Worm (Caenorhabditis elegans) whole organism, L4 larva: ENCODE results near the gene T04C9.3.

Source experiments
- T26A8.4 ChIP-seq: fragments of 200-800 bp; sonication (Bioruptor generic); IDR thresholded peaks from 2 replicates; pipeline ENCODE4 v1.3.6; 2022; ENCODE audit warnings: missing genetic modification characterization, missing compliant biosample characterization
- Y48G9A.11 ChIP-seq: fragments of 200-800 bp; sonication (Bioruptor generic); IDR thresholded peaks from 2 replicates; pipeline ENCODE4 v1.3.6; 2022; ENCODE audit warnings: missing genetic modification reagents, missing genetic modification characterization, missing compliant biosample characterization
- Y5F2A.4 ChIP-seq: fragments of 200-800 bp; sonication (Bioruptor generic); optimal IDR thresholded peaks from 2 replicates; lab custom pipeline; 2018; ENCODE audit warnings: mild to moderate bottlenecking, missing genetic modification characterization, missing compliant biosample characterization
- ZK337.2 ChIP-seq: fragments of 200-800 bp; sonication (Bioruptor generic); IDR thresholded peaks from 2 replicates; pipeline ENCODE4 v1.3.6; 2022; ENCODE audit warnings: missing genetic modification reagents, missing genetic modification characterization, missing compliant biosample characterization
- ZK546.5 ChIP-seq, 2 experiments: sonication (generic microtip); optimal IDR thresholded peaks; 2 replicates each; lab custom pipeline; 2017; ENCODE audit warnings: missing biosample characterization in 2 of 2, missing genetic modification characterization in 2 of 2
- aha-1 ChIP-seq: fragments of 150-350 bp; peaks from one replicate; lab custom pipeline; 2014; ENCODE audit warnings: missing biosample characterization, missing genetic modification characterization
- arid-1 ChIP-seq: fragments of 200-800 bp; sonication (Bioruptor generic); conservative IDR thresholded peaks from 2 replicates; pipeline ENCODE4 v1.3.6; 2022; ENCODE audit warnings: missing genetic modification reagents, missing genetic modification characterization, missing compliant biosample characterization
- ceh-20 ChIP-seq: fragments of 200-800 bp; sonication (Bioruptor generic); IDR thresholded peaks from 2 replicates; pipeline ENCODE4 v1.3.6; 2022; ENCODE audit warnings: missing genetic modification reagents, missing genetic modification characterization, missing compliant biosample characterization
- ceh-82 ChIP-seq: sonication (generic microtip); optimal IDR thresholded peaks from 2 replicates; lab custom pipeline; 2017; ENCODE audit warnings: missing biosample characterization, missing genetic modification characterization
- ctbp-1 ChIP-seq: fragments of 200-800 bp; sonication (Bioruptor generic); IDR thresholded peaks from 2 replicates; pipeline ENCODE4 v1.3.6; 2022; ENCODE audit warnings: missing genetic modification reagents, missing genetic modification characterization, missing compliant biosample characterization
- daf-12 ChIP-seq: fragments of 150-350 bp; optimal IDR thresholded peaks from 2 replicates; lab custom pipeline; 2014; ENCODE audit warnings: missing biosample characterization, missing genetic modification reagents, missing genetic modification characterization
- daf-19 ChIP-seq: fragments of 200-800 bp; sonication (Bioruptor generic); conservative IDR thresholded peaks from 2 replicates; pipeline ENCODE4 v1.3.6; 2022; ENCODE audit warnings: missing genetic modification characterization, missing compliant biosample characterization
- daf-8 ChIP-seq: fragments of 200-800 bp; sonication (Bioruptor generic); IDR thresholded peaks from 2 replicates; pipeline ENCODE4 v1.3.6; 2022; ENCODE audit warnings: missing genetic modification characterization, missing compliant biosample characterization
- dmd-6 ChIP-seq: fragments of 200-800 bp; sonication (Bioruptor generic); IDR thresholded peaks from 2 replicates; pipeline ENCODE4 v1.3.6; 2022; ENCODE audit warnings: missing genetic modification reagents, missing genetic modification characterization, missing compliant biosample characterization
- duxl-1 ChIP-seq: sonication (generic microtip); optimal IDR thresholded peaks from 2 replicates; lab custom pipeline; 2016; ENCODE audit warnings: mild to moderate bottlenecking, missing genetic modification characterization, moderate library complexity, missing compliant biosample characterization; ENCODE audit not compliant: poor library complexity
- dve-1 ChIP-seq: sonication (generic microtip); optimal IDR thresholded peaks from 2 replicates; lab custom pipeline; 2017; ENCODE audit warnings: antibody characterized with exemption, mild to moderate bottlenecking, missing genetic modification characterization, missing compliant biosample characterization; ENCODE audit not compliant: insufficient read depth
- egl-43 ChIP-seq: fragments of 200-800 bp; sonication (Bioruptor generic); IDR thresholded peaks from 2 replicates; pipeline ENCODE4 v1.3.6; 2022; ENCODE audit warnings: missing genetic modification reagents, missing genetic modification characterization, missing compliant biosample characterization
- fkh-10 ChIP-seq: fragments of 150-350 bp; optimal IDR thresholded peaks from 2 replicates; lab custom pipeline; 2014; ENCODE audit warnings: missing biosample characterization, missing genetic modification reagents, missing genetic modification characterization
- hif-1 ChIP-seq, 2 experiments: sonication (generic microtip); optimal IDR thresholded peaks; 2 replicates each; lab custom pipeline; 2016 to 2017; ENCODE audit warnings: missing compliant biosample characterization in 2 of 2, missing genetic modification characterization in 2 of 2, missing genetic modification reagents in 2 of 2, missing genotype in 2 of 2, mild to moderate bottlenecking in 1 of 2
- hlh-11 ChIP-seq: fragments of 200-800 bp; sonication (Bioruptor generic); optimal IDR thresholded peaks from 2 replicates; lab custom pipeline; 2018; ENCODE audit warnings: mild to moderate bottlenecking, missing genetic modification characterization, missing compliant biosample characterization
- hlh-30 ChIP-seq: sonication (generic microtip); optimal IDR thresholded peaks from 2 replicates; lab custom pipeline; 2017; ENCODE audit warnings: antibody characterized with exemption, mild to moderate bottlenecking, missing genetic modification characterization, missing compliant biosample characterization; ENCODE audit not compliant: insufficient read depth
- hmg-1.1 ChIP-seq: fragments of 200-800 bp; sonication (Bioruptor generic); IDR thresholded peaks from 2 replicates; pipeline ENCODE4 v1.3.6; 2022; ENCODE audit warnings: missing genetic modification reagents, missing genetic modification characterization, missing compliant biosample characterization
- lin-15B ChIP-seq: fragments of 150-350 bp; sonication (generic microtip); optimal IDR thresholded peaks from 3 replicates; lab custom pipeline; 2014; ENCODE audit warnings: missing biosample characterization, missing genetic modification characterization
- lin-29 ChIP-seq: fragments of 200-800 bp; sonication (Bioruptor generic); IDR thresholded peaks from 2 replicates; pipeline ENCODE4 v1.3.6; 2022; ENCODE audit warnings: missing genetic modification reagents, missing genetic modification characterization, missing compliant biosample characterization
- lsy-2 ChIP-seq, 2 experiments: fragments of 150-350 bp in 1 of 2; sonication (generic microtip) in 1 of 2; optimal IDR thresholded peaks; 2 replicates each; lab custom pipeline; 2014 to 2017; ENCODE audit warnings: missing biosample characterization in 2 of 2, missing genetic modification characterization in 2 of 2
- madf-5 ChIP-seq, 2 experiments: fragments of 200-800 bp; sonication (Bioruptor generic); IDR thresholded peaks; 2 replicates each; pipeline ENCODE4 v1.3.6; 2022; ENCODE audit warnings: missing compliant biosample characterization in 2 of 2, missing genetic modification characterization in 2 of 2
- mdl-1 ChIP-seq, 2 experiments: fragments of 150-350 bp in 1 of 2; sonication (generic microtip) in 1 of 2; optimal IDR thresholded peaks; 2 replicates each; lab custom pipeline; 2014 to 2017; ENCODE audit warnings: missing biosample characterization in 2 of 2, missing genetic modification characterization in 2 of 2
- mep-1 ChIP-seq: fragments of 150-350 bp; sonication (generic microtip); optimal IDR thresholded peaks from 3 replicates; lab custom pipeline; 2014; ENCODE audit warnings: missing biosample characterization, missing genetic modification characterization
- nhr-10 ChIP-seq: fragments of 150-350 bp; optimal IDR thresholded peaks from 2 replicates; lab custom pipeline; 2014; ENCODE audit warnings: missing biosample characterization, missing genetic modification characterization
- nhr-102 ChIP-seq: sonication (generic microtip); optimal IDR thresholded peaks from 2 replicates; lab custom pipeline; 2016; ENCODE audit warnings: mild to moderate bottlenecking, missing genetic modification characterization, moderate library complexity, missing compliant biosample characterization
- nhr-237 ChIP-seq: sonication (generic microtip); optimal IDR thresholded peaks from 2 replicates; lab custom pipeline; 2017; ENCODE audit warnings: missing biosample characterization, missing genetic modification characterization
- php-3 ChIP-seq: fragments of 200-800 bp; sonication (Bioruptor generic); IDR thresholded peaks from 2 replicates; pipeline ENCODE4 v1.3.6; 2022; ENCODE audit warnings: missing genetic modification reagents, missing genetic modification characterization, missing compliant biosample characterization
- pqm-1 ChIP-seq: sonication (generic microtip); optimal IDR thresholded peaks from 2 replicates; lab custom pipeline; 2017; ENCODE audit warnings: missing biosample characterization, missing genetic modification characterization
- saeg-2 ChIP-seq: fragments of 200-800 bp; sonication (Bioruptor generic); IDR thresholded peaks from 2 replicates; pipeline ENCODE4 v1.3.6; 2022; ENCODE audit warnings: missing genetic modification reagents, missing genetic modification characterization, missing compliant biosample characterization
- snpc-4 ChIP-seq: fragments of 150-350 bp; optimal IDR thresholded peaks from 2 replicates; lab custom pipeline; 2014; ENCODE audit warnings: missing biosample characterization, missing genetic modification characterization
- spr-3 ChIP-seq: fragments of 200-800 bp; sonication (Bioruptor generic); optimal IDR thresholded peaks from 2 replicates; lab custom pipeline; 2018; ENCODE audit warnings: mild to moderate bottlenecking, missing genetic modification characterization, missing compliant biosample characterization
- tag-97 ChIP-seq: fragments of 200-800 bp; sonication (Bioruptor generic); IDR thresholded peaks from 2 replicates; pipeline ENCODE4 v1.3.6; 2022; ENCODE audit warnings: missing genetic modification characterization, missing compliant biosample characterization
- zfp-2 ChIP-seq: sonication (generic microtip); optimal IDR thresholded peaks from 2 replicates; lab custom pipeline; 2016; ENCODE audit warnings: mild to moderate bottlenecking, missing genetic modification characterization, missing compliant biosample characterization
- zip-11 ChIP-seq: fragments of 200-800 bp; sonication (Bioruptor generic); IDR thresholded peaks from 2 replicates; pipeline ENCODE4 v1.3.6; 2022; ENCODE audit warnings: missing genetic modification characterization, missing compliant biosample characterization
- ztf-11 ChIP-seq: fragments of 150-350 bp; optimal IDR thresholded peaks from 2 replicates; lab custom pipeline; 2014; ENCODE audit warnings: missing biosample characterization, missing genetic modification characterization

The T04C9.3 gene

ce11 chrIII:5990090-5990489 lies 4.7 kb downstream of the T04C9.3 start:
- TF ChIP-seq Y48G9A.11 (GFP tag; lab: Robert Waterston, UW) (no peak), ZK546.5 (tag; optimal IDR thresholded peaks at IDR 0.05; lab: Kevin White, UChicago) (no peak), madf-5 (GFP tag; IDR thresholded peaks at IDR 0.05; lab: Robert Waterston, UW) (no peak), dve-1 (tag; lab: Kevin White, UChicago) (no peak), daf-8 (GFP tag; lab: Robert Waterston, UW) (no peak), mep-1 (tag; lab: Kevin White, UChicago) (no peak), duxl-1 (tag; lab: Kevin White, UChicago) (no peak), hlh-30 (tag; lab: Kevin White, UChicago) (peak; percentile 21), nhr-10 (tag; lab: Kevin White, UChicago) (no peak), daf-19 (GFP tag; lab: Robert Waterston, UW) (no peak), hif-1 (tag; optimal IDR thresholded peaks at IDR 0.05; lab: Kevin White, UChicago) (no peak), hlh-11 (tag; lab: Kevin White, UChicago) (peak; percentile 9), zip-11 (GFP tag; lab: Robert Waterston, UW) (no peak), saeg-2 (GFP tag; lab: Robert Waterston, UW) (no peak), ztf-11 (no peak), nhr-102 (tag; lab: Kevin White, UChicago) (no peak), dmd-6 (GFP tag; lab: Robert Waterston, UW) (0 out of 2 replicates have a peak, but pooled peaks have one; percentile 12), T26A8.4 (GFP tag; lab: Robert Waterston, UW) (no peak), lin-15B (tag; lab: Kevin White, UChicago) (no peak), hmg-1.1 (GFP tag; lab: Robert Waterston, UW) (no peak), nhr-237 (tag; lab: Kevin White, UChicago) (no peak), fkh-10 (GFP tag; lab: Kevin White, UChicago) (peak; percentile 41), ctbp-1 (peak; percentile 31; the same call in 1 of the 2 replicates), arid-1 (GFP tag; lab: Robert Waterston, UW) (no peak), php-3 (GFP tag; lab: Robert Waterston, UW) (no peak), egl-43 (no peak), zfp-2 (tag; lab: Kevin White, UChicago) (no peak), snpc-4 (tag; lab: Kevin White, UChicago) (no peak), mdl-1 (tag; optimal IDR thresholded peaks at IDR 0.05; lab: Kevin White, UChicago) (no peak), tag-97 (GFP tag; lab: Robert Waterston, UW) (no peak), lin-29 (GFP tag; lab: Robert Waterston, UW) (no peak)

ce11 chrIII:5991142-5991930 lies 5.9 kb downstream of the T04C9.3 start, which contains the start of gene T04C9.2:
T04C9.2 (plus strand) TSS chrIII:5991880.
- TF ChIP-seq pqm-1 (tag; lab: Kevin White, UChicago) (no peak), ceh-20 (GFP tag; lab: Robert Waterston, UW) (peak; percentile 57; the same call in 1 of the 2 replicates), hlh-30 (tag; lab: Kevin White, UChicago) (peak; percentile 38), ctbp-1 (0 out of 2 replicates have a peak, but pooled peaks have one; percentile 45), fkh-10 (GFP tag; lab: Kevin White, UChicago) (peak; percentile 55), daf-8 (GFP tag; lab: Robert Waterston, UW) (no peak), daf-12 (tag; lab: Kevin White, UChicago) (no peak), spr-3 (no peak), lin-15B (tag; lab: Kevin White, UChicago) (no peak), Y5F2A.4 (GFP tag; lab: Kevin White, UChicago) (no peak), ZK337.2 (GFP tag; lab: Robert Waterston, UW) (no peak), dve-1 (tag; lab: Kevin White, UChicago) (peak; percentile 50), hlh-11 (tag; lab: Kevin White, UChicago) (peak; percentile 44), aha-1 (tag; lab: Kevin White, UChicago) (peak; percentile 82), ceh-82 (tag; lab: Kevin White, UChicago) (no peak), lsy-2 (tag; optimal IDR thresholded peaks at IDR 0.05; lab: Kevin White, UChicago) (peak in 1 of 2 experiments; percentile 20), dmd-6 (GFP tag; lab: Robert Waterston, UW) (peak; percentile 51; the same call in 1 of the 2 replicates)
